Worm (Caenorhabditis elegans): Measurements from ENCODE around the gene ugt-20.

ce11 chrIV:6054833-6055232, 28.6 kb downstream of the ugt-20 start:
- TF ChIP-seq gmeb-1 (tag; optimal IDR thresholded peaks at IDR 0.05), result no peak
- TF ChIP-seq nhr-11 (tag; optimal IDR thresholded peaks at IDR 0.05), result no peak
- no peak for TF ChIP-seq snpc-4 (tag; optimal IDR thresholded peaks at IDR 0.05)
- no peak for TF ChIP-seq egl-27 (tag; optimal IDR thresholded peaks at IDR 0.05)
- TF ChIP-seq crh-2 (tag; optimal IDR thresholded peaks at IDR 0.05), result no peak
- TF ChIP-seq unc-39 (tag; optimal IDR thresholded peaks at IDR 0.05), result no peak
